Worm (Caenorhabditis elegans) whole organism, midembryonic: Measurements from ENCODE around the gene F35G12.7.

Experiments
- flt-1 ChIP-seq: fragments of 200-800 bp; sonication (Bioruptor generic); IDR thresholded peaks from 2 replicates; pipeline ENCODE4 v1.3.6; 2022; ENCODE audit warnings: missing genetic modification characterization, missing compliant biosample characterization
- klf-2 ChIP-seq: fragments of 200-800 bp; sonication (Bioruptor generic); conservative IDR thresholded peaks from 2 replicates; pipeline ENCODE4 v1.3.6; 2022; ENCODE audit warnings: missing genetic modification reagents, missing genetic modification characterization, missing compliant biosample characterization
- ref-1 ChIP-seq: fragments of 200-800 bp; sonication (Bioruptor generic); conservative IDR thresholded peaks from 2 replicates; pipeline ENCODE4 v1.3.6; 2022; ENCODE audit warnings: missing genetic modification reagents, missing genetic modification characterization, missing compliant biosample characterization
- tab-1 ChIP-seq: fragments of 200-800 bp; sonication (Bioruptor generic); IDR thresholded peaks from 2 replicates; pipeline ENCODE4 v1.3.6; 2022; ENCODE audit warnings: missing genetic modification characterization, missing compliant biosample characterization
- ztf-23 ChIP-seq: fragments of 200-800 bp; sonication (Bioruptor generic); IDR thresholded peaks from 2 replicates; pipeline ENCODE4 v1.3.6; 2022; ENCODE audit warnings: missing genetic modification reagents, missing genetic modification characterization, missing compliant biosample characterization
- ztf-29 ChIP-seq: fragments of 200-800 bp; sonication (Bioruptor generic); IDR thresholded peaks from 2 replicates; pipeline ENCODE4 v1.3.6; 2022; ENCODE audit warnings: missing genetic modification reagents, missing genetic modification characterization, missing compliant biosample characterization

DNA sequence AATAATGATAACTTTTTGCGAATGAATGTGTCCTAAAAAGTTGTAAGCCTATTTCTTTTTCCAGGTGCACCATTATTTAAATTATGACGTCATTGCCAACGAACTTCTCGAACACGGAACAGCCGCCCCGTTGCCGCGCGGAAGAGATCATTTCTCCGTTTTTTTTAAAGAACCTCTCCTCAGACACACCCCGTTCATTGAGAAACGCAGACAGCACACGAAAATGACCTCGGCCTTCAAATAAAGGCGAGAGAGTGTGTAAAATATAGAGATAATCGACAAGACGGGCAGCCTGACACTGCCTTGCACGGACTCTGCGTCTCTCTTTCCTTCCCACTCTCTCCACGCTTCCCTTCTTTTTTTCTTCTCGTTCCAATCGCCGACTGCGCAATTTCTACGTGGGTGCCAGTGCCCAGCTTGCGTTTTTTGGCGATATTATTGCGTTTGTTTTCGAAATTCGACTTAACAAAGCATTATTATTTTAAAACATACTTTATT lies 26.7 kb downstream of the F35G12.7 start:
- TF ChIP-seq flt-1 (GFP tag; lab: Robert Waterston, UW) (no peak), klf-2 (no peak), tab-1 (GFP tag; lab: Robert Waterston, UW) (no peak), ztf-29 (GFP tag; lab: Robert Waterston, UW) (no peak), ref-1 (no peak), ztf-23 (GFP tag; lab: Robert Waterston, UW) (no peak)
